Fruit fly (Drosophila melanogaster): Measurements from ENCODE around the gene CG8379.

DNA sequence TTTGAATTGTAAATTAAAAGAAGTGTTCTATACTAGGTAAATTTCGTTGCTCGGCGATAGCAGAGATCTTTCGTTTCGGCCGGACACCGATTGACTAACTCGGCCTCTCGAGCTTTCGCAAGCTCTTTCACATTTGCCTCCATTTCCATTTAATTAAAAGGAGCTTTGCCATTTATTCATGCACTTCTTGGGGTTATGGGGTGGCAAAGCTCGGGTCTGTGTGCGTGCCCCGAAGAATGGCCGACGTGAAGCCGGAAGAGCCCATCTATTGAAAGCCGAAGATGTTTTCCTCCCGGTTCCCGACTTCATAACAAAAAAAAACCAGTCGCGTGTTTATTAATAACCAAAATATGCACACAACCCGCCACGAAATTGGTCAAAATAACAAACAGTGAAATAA is 24.3 kb upstream of the CG8379 start:
- TF ChIP-seq Dll (optimal IDR thresholded peaks at IDR 0.05), result no peak
- no peak for TF ChIP-seq CG8478 (optimal IDR thresholded peaks at IDR 0.05)
- no peak for TF ChIP-seq psq (optimal IDR thresholded peaks at IDR 0.05)
- TF ChIP-seq usp (GFP tag; optimal IDR thresholded peaks at IDR 0.05), result no peak

Data from whole organism.